Worm (Caenorhabditis elegans) whole organism, L3 larva: Measurements from ENCODE around the gene F44F4.15.

Experiments
- ZK546.5 ChIP-seq: sonication (generic microtip); optimal IDR thresholded peaks from 2 replicates; lab custom pipeline; 2017; ENCODE audit warnings: missing biosample characterization, missing genetic modification characterization
- ama-1 ChIP-seq: fragments of 150-350 bp; optimal IDR thresholded peaks from 2 replicates; lab custom pipeline; 2018
- egl-27 ChIP-seq: sonication (generic microtip); optimal IDR thresholded peaks from 4 replicates; lab custom pipeline; 2017; ENCODE audit warnings: missing biosample characterization, missing genetic modification reagents, missing genetic modification characterization
- elt-2 ChIP-seq: sonication (generic microtip); optimal IDR thresholded peaks from 2 replicates; lab custom pipeline; 2016; ENCODE audit warnings: missing genetic modification reagents, mild to moderate bottlenecking, missing genetic modification characterization, missing compliant biosample characterization
- nhr-77 ChIP-seq: fragments of 150-350 bp; optimal IDR thresholded peaks from 2 replicates; lab custom pipeline; 2014; ENCODE audit warnings: missing biosample characterization, missing genetic modification characterization
- skn-1 ChIP-seq: fragments of 150-350 bp; optimal IDR thresholded peaks from 2 replicates; lab custom pipeline; 2014; ENCODE audit warnings: missing biosample characterization, missing genetic modification characterization
- snpc-4 ChIP-seq: fragments of 150-350 bp; optimal IDR thresholded peaks from 2 replicates; lab custom pipeline; 2014; ENCODE audit warnings: missing biosample characterization, missing genetic modification characterization
- unc-62 ChIP-seq: fragments of 150-350 bp; sonication (generic microtip); optimal IDR thresholded peaks from 4 replicates; lab custom pipeline; 2014; ENCODE audit warnings: missing biosample characterization, missing genetic modification reagents, missing genetic modification characterization
- ztf-11 ChIP-seq: fragments of 150-350 bp; optimal IDR thresholded peaks from 2 replicates; lab custom pipeline; 2014; ENCODE audit warnings: missing biosample characterization, missing genetic modification characterization

- TF ChIP-seq elt-2 (tag; lab: Kevin White, UChicago) (no peak), unc-62 (no peak), ama-1 (no peak), snpc-4 (no peak), ZK546.5 (tag; lab: Kevin White, UChicago) (no peak), ztf-11 (tag; lab: Kevin White, UChicago) (no peak), egl-27 (tag; lab: Kevin White, UChicago) (no peak), skn-1 (no peak), nhr-77 (tag; lab: Kevin White, UChicago) (no peak)
Observed at ce11 chrII:10885868-10886514, 28.5 kb upstream of the F44F4.15 start, which contains the start of gene F44F4.3.
